Worm (Caenorhabditis elegans) whole organism, L3 larva: ENCODE results near the gene F55G11.8.

Source experiments
- R02D3.7 ChIP-seq: fragments of 150-350 bp; optimal IDR thresholded peaks from 2 replicates; lab custom pipeline; 2014; ENCODE audit warnings: missing biosample characterization, missing genetic modification characterization
- ZK546.5 ChIP-seq: sonication (generic microtip); optimal IDR thresholded peaks from 2 replicates; lab custom pipeline; 2017; ENCODE audit warnings: missing biosample characterization, missing genetic modification characterization
- aly-2 ChIP-seq: fragments of 150-350 bp; optimal IDR thresholded peaks from 2 replicates; lab custom pipeline; 2014; ENCODE audit warnings: missing biosample characterization, missing genetic modification characterization
- ama-1 ChIP-seq: fragments of 150-350 bp; optimal IDR thresholded peaks from 2 replicates; lab custom pipeline; 2018
- ceh-16 ChIP-seq: sonication (generic microtip); optimal IDR thresholded peaks from 2 replicates; lab custom pipeline; 2017; ENCODE audit warnings: missing biosample characterization, missing genetic modification characterization
- ceh-28 ChIP-seq: fragments of 150-350 bp; optimal IDR thresholded peaks from 2 replicates; lab custom pipeline; 2014; ENCODE audit warnings: missing biosample characterization, missing genetic modification reagents, missing genetic modification characterization
- ceh-82 ChIP-seq: fragments of 150-350 bp; optimal IDR thresholded peaks from 2 replicates; lab custom pipeline; 2014; ENCODE audit warnings: missing biosample characterization, missing genetic modification characterization
- ceh-9 ChIP-seq: sonication (generic microtip); optimal IDR thresholded peaks from 2 replicates; lab custom pipeline; 2018; ENCODE audit warnings: missing biosample characterization, missing genetic modification characterization
- daf-12 ChIP-seq: fragments of 150-350 bp; optimal IDR thresholded peaks from 2 replicates; lab custom pipeline; 2014; ENCODE audit warnings: missing biosample characterization, missing genetic modification reagents, missing genetic modification characterization
- egl-5 ChIP-seq: fragments of 150-350 bp; optimal IDR thresholded peaks from 2 replicates; lab custom pipeline; 2017; ENCODE audit warnings: missing biosample characterization, missing genetic modification reagents, missing genetic modification characterization, inconsistent platforms
- elt-2 ChIP-seq: sonication (generic microtip); optimal IDR thresholded peaks from 2 replicates; lab custom pipeline; 2016; ENCODE audit warnings: missing genetic modification reagents, mild to moderate bottlenecking, missing genetic modification characterization, missing compliant biosample characterization
- elt-3 ChIP-seq, 3 experiments: fragments of 150-350 bp in 1 of 3; sonication (generic microtip) in 2 of 3; optimal IDR thresholded peaks; 2 replicates in 2 of 3; 4 replicates in 1 of 3; lab custom pipeline; 2014 to 2017; ENCODE audit warnings: missing biosample characterization in 3 of 3, missing genetic modification characterization in 3 of 3
- eor-1 ChIP-seq, 2 experiments: fragments of 150-350 bp; optimal IDR thresholded peaks; 2 replicates each; lab custom pipeline; 2014 to 2018; ENCODE audit warnings: missing biosample characterization in 2 of 2, missing genetic modification characterization in 2 of 2
- fkh-2 ChIP-seq: fragments of 150-350 bp; optimal IDR thresholded peaks from 2 replicates; lab custom pipeline; 2014; ENCODE audit warnings: missing biosample characterization, missing genetic modification reagents, missing genetic modification characterization
- fos-1 ChIP-seq: fragments of 150-350 bp; optimal IDR thresholded peaks from 2 replicates; lab custom pipeline; 2014; ENCODE audit warnings: missing biosample characterization, missing genetic modification characterization
- hmg-11 ChIP-seq: sonication (generic microtip); optimal IDR thresholded peaks from 2 replicates; lab custom pipeline; 2016; ENCODE audit warnings: missing genetic modification characterization, missing compliant biosample characterization
- jun-1 ChIP-seq: fragments of 150-350 bp; optimal IDR thresholded peaks from 2 replicates; lab custom pipeline; 2014; ENCODE audit warnings: missing biosample characterization, missing genetic modification reagents, missing genetic modification characterization
- lin-15B ChIP-seq: fragments of 150-350 bp; optimal IDR thresholded peaks from 2 replicates; lab custom pipeline; 2014; ENCODE audit warnings: missing biosample characterization, missing genetic modification characterization
- lsy-12 ChIP-seq: sonication (generic microtip); optimal IDR thresholded peaks from 2 replicates; lab custom pipeline; 2016; ENCODE audit warnings: mild to moderate bottlenecking, missing genetic modification characterization, missing compliant biosample characterization
- mdl-1 ChIP-seq: fragments of 150-350 bp; optimal IDR thresholded peaks from 2 replicates; lab custom pipeline; 2014; ENCODE audit warnings: missing biosample characterization, missing genetic modification characterization
- mml-1 ChIP-seq: fragments of 150-350 bp; sonication (generic microtip); optimal IDR thresholded peaks from 3 replicates; lab custom pipeline; 2014; ENCODE audit warnings: missing biosample characterization, missing genetic modification characterization
- nhr-11 ChIP-seq: fragments of 150-350 bp; optimal IDR thresholded peaks from 2 replicates; lab custom pipeline; 2014; ENCODE audit warnings: missing biosample characterization, missing genetic modification characterization
- nhr-12 ChIP-seq: fragments of 150-350 bp; optimal IDR thresholded peaks from 2 replicates; lab custom pipeline; 2014; ENCODE audit warnings: missing biosample characterization, missing genetic modification characterization
- nhr-237 ChIP-seq: fragments of 150-350 bp; optimal IDR thresholded peaks from 2 replicates; lab custom pipeline; 2014; ENCODE audit warnings: missing biosample characterization, missing genetic modification characterization
- nhr-25 ChIP-seq: sonication (generic microtip); optimal IDR thresholded peaks from 2 replicates; lab custom pipeline; 2017; ENCODE audit warnings: missing biosample characterization, missing genetic modification characterization
- nhr-43 ChIP-seq: sonication (generic microtip); optimal IDR thresholded peaks from 2 replicates; lab custom pipeline; 2016; ENCODE audit warnings: mild to moderate bottlenecking, missing genetic modification characterization, missing compliant biosample characterization; ENCODE audit not compliant: poor library complexity, severe bottlenecking
- nhr-67 ChIP-seq: fragments of 150-350 bp; optimal IDR thresholded peaks from 2 replicates; lab custom pipeline; 2014; ENCODE audit warnings: missing biosample characterization, missing genetic modification characterization
- nhr-76 ChIP-seq: fragments of 150-350 bp; sonication (generic microtip); optimal IDR thresholded peaks from 5 replicates; lab custom pipeline; 2014; ENCODE audit warnings: missing biosample characterization, missing genetic modification characterization
- nhr-77 ChIP-seq: fragments of 150-350 bp; optimal IDR thresholded peaks from 2 replicates; lab custom pipeline; 2014; ENCODE audit warnings: missing biosample characterization, missing genetic modification characterization
- pha-4 ChIP-seq: fragments of 150-350 bp; optimal IDR thresholded peaks from 2 replicates; lab custom pipeline; 2014; ENCODE audit warnings: missing biosample characterization, missing genetic modification reagents, missing genetic modification characterization
- sea-2 ChIP-seq: fragments of 150-350 bp; sonication (generic microtip); optimal IDR thresholded peaks from 4 replicates; lab custom pipeline; 2014; ENCODE audit warnings: missing biosample characterization, missing genetic modification reagents, missing genetic modification characterization
- skn-1 ChIP-seq: fragments of 150-350 bp; optimal IDR thresholded peaks from 2 replicates; lab custom pipeline; 2014; ENCODE audit warnings: missing biosample characterization, missing genetic modification characterization
- snpc-4 ChIP-seq: fragments of 150-350 bp; optimal IDR thresholded peaks from 2 replicates; lab custom pipeline; 2014; ENCODE audit warnings: missing biosample characterization, missing genetic modification characterization
- unc-39 ChIP-seq: sonication (generic microtip); optimal IDR thresholded peaks from 4 replicates; lab custom pipeline; 2017; ENCODE audit warnings: missing biosample characterization, missing genetic modification characterization
- unc-62 ChIP-seq: fragments of 150-350 bp; sonication (generic microtip); optimal IDR thresholded peaks from 4 replicates; lab custom pipeline; 2014; ENCODE audit warnings: missing biosample characterization, missing genetic modification reagents, missing genetic modification characterization
- zag-1 ChIP-seq: fragments of 150-350 bp; optimal IDR thresholded peaks from 2 replicates; lab custom pipeline; 2014; ENCODE audit warnings: missing biosample characterization, missing genetic modification characterization
- ztf-11 ChIP-seq: fragments of 150-350 bp; optimal IDR thresholded peaks from 2 replicates; lab custom pipeline; 2014; ENCODE audit warnings: missing biosample characterization, missing genetic modification characterization
- ztf-4 ChIP-seq: fragments of 150-350 bp; optimal IDR thresholded peaks from 2 replicates; lab custom pipeline; 2014; ENCODE audit warnings: missing biosample characterization, missing genetic modification characterization

F55G11.8 gene

ce11 chrIV:12942633-12943032 lies 20.0 kb upstream of the F55G11.8 start, which contains the start of gene dct-19:
Gene dct-19 (plus strand): TSS chrIV:12942933.
- no peak for TF ChIP-seq zag-1 (tag; lab: Kevin White, UChicago)
- TF ChIP-seq egl-5 (tag; lab: Kevin White, UChicago): no peak
- TF ChIP-seq nhr-11 (tag; lab: Kevin White, UChicago): no peak
- TF ChIP-seq ztf-4 (tag; lab: Kevin White, UChicago): no peak
- TF ChIP-seq elt-2 (tag; lab: Kevin White, UChicago): no peak
- no peak for TF ChIP-seq ceh-16
- TF ChIP-seq fkh-2 (tag; lab: Kevin White, UChicago): no peak
- TF ChIP-seq jun-1: no peak
- TF ChIP-seq unc-62: no peak
- TF ChIP-seq unc-39 (tag; lab: Kevin White, UChicago): no peak
- TF ChIP-seq elt-3 (tag; optimal IDR thresholded peaks at IDR 0.05; lab: Kevin White, UChicago): no peak
- TF ChIP-seq nhr-76: no peak
- TF ChIP-seq aly-2 (tag; lab: Kevin White, UChicago): no peak
- no peak for TF ChIP-seq hmg-11 (tag; lab: Kevin White, UChicago)
- TF ChIP-seq mdl-1 (tag; lab: Kevin White, UChicago): no peak
- TF ChIP-seq nhr-43 (tag; lab: Kevin White, UChicago): no peak

DNA sequence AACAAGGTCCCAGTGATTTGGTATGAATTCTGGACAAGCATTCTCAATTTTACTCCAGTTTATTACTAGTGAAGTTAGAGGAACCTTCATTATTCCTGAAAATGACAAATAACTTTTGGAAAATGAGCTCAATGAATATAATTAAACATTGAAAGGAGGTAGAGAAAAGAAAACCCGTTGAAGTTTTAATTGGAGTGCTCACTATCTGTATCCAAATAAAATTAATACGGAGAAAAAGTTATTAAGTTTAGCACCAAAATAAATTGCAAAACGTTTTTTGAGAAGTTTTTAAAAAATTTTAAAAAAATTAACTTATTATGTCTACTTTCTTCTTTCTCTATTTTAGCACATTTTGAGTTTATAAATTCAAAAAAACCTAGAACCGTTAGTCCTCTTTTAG lies 16.1 kb upstream of the F55G11.8 start, which contains the start of gene F55G11.1:
TSS of gene F55G11.1 (minus strand) at position 101 of the 400 bp plus-strand sequence.
- no peak for TF ChIP-seq nhr-237 (tag; lab: Kevin White, UChicago)
- TF ChIP-seq nhr-43 (tag; lab: Kevin White, UChicago): no peak
- no peak for TF ChIP-seq sea-2
- TF ChIP-seq snpc-4 (tag; lab: Kevin White, UChicago): no peak
- TF ChIP-seq ztf-11 (tag; lab: Kevin White, UChicago): no peak
- TF ChIP-seq nhr-11 (tag; lab: Kevin White, UChicago): no peak

ce11 chrIV:12948470-12948869 lies 14.1 kb upstream of the F55G11.8 start, which contains the start of gene F55G11.10:
Gene F55G11.10 (plus strand): TSS chrIV:12948770.
- TF ChIP-seq nhr-43 (tag; lab: Kevin White, UChicago): no peak
- TF ChIP-seq zag-1 (tag; lab: Kevin White, UChicago): no peak
- TF ChIP-seq nhr-76: no peak
- TF ChIP-seq egl-5 (tag; lab: Kevin White, UChicago): no peak
- no peak for TF ChIP-seq nhr-237 (tag; lab: Kevin White, UChicago)
- TF ChIP-seq eor-1 (tag; optimal IDR thresholded peaks at IDR 0.05; lab: Kevin White, UChicago): no peak
- TF ChIP-seq fos-1: no peak
- no peak for TF ChIP-seq pha-4 (tag; lab: Kevin White, UChicago)
- TF ChIP-seq unc-62: no peak
- TF ChIP-seq skn-1: no peak
- TF ChIP-seq mdl-1 (tag; lab: Kevin White, UChicago): no peak
- no peak for TF ChIP-seq R02D3.7
- TF ChIP-seq nhr-77 (tag; lab: Kevin White, UChicago): no peak

DNA sequence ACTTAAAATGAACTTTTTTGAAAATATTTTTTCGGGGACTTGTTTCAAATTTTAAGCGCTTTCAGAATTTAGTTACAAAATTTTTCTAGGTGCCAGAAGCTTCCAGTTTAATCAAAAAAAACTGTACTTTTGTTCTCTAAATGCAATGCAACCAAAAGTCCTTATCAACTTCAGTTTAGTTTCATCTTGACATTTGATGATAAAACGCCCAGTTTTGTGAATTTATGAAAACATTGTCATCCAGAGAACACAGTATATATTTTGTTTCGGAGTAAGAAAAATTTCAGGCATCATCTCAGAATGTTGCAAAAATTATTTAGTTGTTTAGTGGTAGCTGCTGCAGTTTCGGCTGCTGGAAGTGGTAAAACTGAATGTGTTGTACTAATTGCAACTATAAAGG lies 4.9 kb upstream of the F55G11.8 start, which contains the start of gene F55G11.6:
TSS of gene F55G11.6 (plus strand) at position 301 of the 400 bp plus-strand sequence.
- TF ChIP-seq ztf-11 (tag; lab: Kevin White, UChicago): no peak
- TF ChIP-seq egl-5 (tag; lab: Kevin White, UChicago): no peak
- no peak for TF ChIP-seq nhr-67 (tag; lab: Kevin White, UChicago)
- TF ChIP-seq sea-2: no peak
- TF ChIP-seq unc-62: no peak
- TF ChIP-seq nhr-43 (tag; lab: Kevin White, UChicago): no peak
- no peak for TF ChIP-seq ama-1 (lab: Kevin White, UChicago)
- no peak for TF ChIP-seq daf-12 (tag; lab: Kevin White, UChicago)
- no peak for TF ChIP-seq skn-1
- no peak for TF ChIP-seq aly-2 (tag; lab: Kevin White, UChicago)
- TF ChIP-seq fos-1: no peak
- TF ChIP-seq nhr-76: no peak
- no peak for TF ChIP-seq nhr-11 (tag; lab: Kevin White, UChicago)
- no peak for TF ChIP-seq nhr-12 (tag; lab: Kevin White, UChicago)
- no peak for TF ChIP-seq unc-39 (tag; lab: Kevin White, UChicago)
- TF ChIP-seq nhr-25 (tag; lab: Kevin White, UChicago): no peak
- TF ChIP-seq ceh-9: no peak
- TF ChIP-seq jun-1: no peak
- TF ChIP-seq ztf-4 (tag; lab: Kevin White, UChicago): no peak
- no peak for TF ChIP-seq mml-1 (tag; lab: Kevin White, UChicago)

- TF ChIP-seq lin-15B: no peak
- no peak for TF ChIP-seq lsy-12 (tag; lab: Kevin White, UChicago)
- TF ChIP-seq ceh-82: no peak
- no peak for TF ChIP-seq ceh-28 (tag; lab: Kevin White, UChicago)
- TF ChIP-seq ZK546.5 (tag; lab: Kevin White, UChicago): no peak
- TF ChIP-seq fos-1: no peak
- no peak for TF ChIP-seq zag-1 (tag; lab: Kevin White, UChicago)
- TF ChIP-seq aly-2 (tag; lab: Kevin White, UChicago): no peak
Measured at ce11 chrIV:12960136-12960535, 2.5 kb upstream of the F55G11.8 start, which contains the start of gene F55G11.7. Gene F55G11.7 (plus strand): TSS chrIV:12960436.
